Fruit fly (Drosophila melanogaster) whole organism, embryonic: ENCODE data around the gene CG13085.

ENCODE experiments used
- Abd-B ChIP-seq: fragments of 200-800 bp; sonication (Bioruptor generic); optimal IDR thresholded peaks from 2 replicates; lab custom pipeline; 2018; ENCODE audit warnings: missing biosample characterization, mild to moderate bottlenecking, missing genetic modification characterization, moderate library complexity
- Adf1 ChIP-seq: fragments of 200-800 bp; sonication (Bioruptor generic); IDR thresholded peaks from 2 replicates; pipeline ENCODE4 v1.3.6; 2022; ENCODE audit warnings: missing biosample characterization, missing genetic modification characterization
- Aef1 ChIP-seq: fragments of 200-800 bp; sonication (Bioruptor generic); IDR thresholded peaks from 3 replicates; pipeline ENCODE4 v1.3.6; 2022; ENCODE audit warnings: missing biosample characterization, missing genetic modification characterization
- Antp ChIP-seq: fragments of 200-800 bp; sonication (Bioruptor generic); optimal IDR thresholded peaks from 3 replicates; lab custom pipeline; 2016; ENCODE audit warnings: missing biosample characterization, missing genetic modification characterization
- CG12769 ChIP-seq: fragments of 200-800 bp; sonication (Bioruptor generic); optimal IDR thresholded peaks from 2 replicates; lab custom pipeline; 2019; ENCODE audit warnings: missing biosample characterization, mild to moderate bottlenecking, missing genetic modification characterization, moderate library complexity
- CG13287 ChIP-seq: fragments of 200-800 bp; sonication (Bioruptor generic); IDR thresholded peaks from 2 replicates; pipeline ENCODE4 v1.3.6; 2022; ENCODE audit warnings: missing biosample characterization, missing genetic modification characterization; ENCODE audit not compliant: partially characterized antibody
- CG13624 ChIP-seq: fragments of 200-800 bp; sonication (Bioruptor generic); optimal IDR thresholded peaks from 2 replicates; lab custom pipeline; 2016; ENCODE audit warnings: missing biosample characterization, missing genetic modification characterization
- CG13894 ChIP-seq: fragments of 200-800 bp; sonication (Bioruptor generic); optimal IDR thresholded peaks from 3 replicates; lab custom pipeline; 2018; ENCODE audit warnings: missing biosample characterization, mild to moderate bottlenecking, missing genetic modification characterization, moderate library complexity
- CG2875 ChIP-seq: fragments of 200-800 bp; sonication (Bioruptor generic); optimal IDR thresholded peaks from 2 replicates; lab custom pipeline; 2017; ENCODE audit warnings: missing biosample characterization, mild to moderate bottlenecking, missing genetic modification characterization, missing genetic modification reagents
- CG3065 ChIP-seq: fragments of 200-800 bp; sonication (Bioruptor generic); optimal IDR thresholded peaks from 2 replicates; lab custom pipeline; 2016; ENCODE audit warnings: missing biosample characterization, missing genetic modification characterization
- CG43689 ChIP-seq: fragments of 200-800 bp; sonication (Bioruptor generic); IDR thresholded peaks from 2 replicates; pipeline ENCODE4 v1.3.6; 2022; ENCODE audit warnings: missing biosample characterization, missing genetic modification characterization
- CG4730 ChIP-seq: fragments of 200-800 bp; sonication (Bioruptor generic); IDR thresholded peaks from 2 replicates; pipeline ENCODE4 v1.3.6; 2022; ENCODE audit warnings: missing biosample characterization, missing genetic modification characterization
- CG8089 ChIP-seq: fragments of 200-800 bp; sonication (Bioruptor generic); optimal IDR thresholded peaks from 3 replicates; lab custom pipeline; 2016; ENCODE audit warnings: missing biosample characterization, missing genetic modification characterization
- CG9609 ChIP-seq: fragments of 200-800 bp; sonication (Bioruptor generic); optimal IDR thresholded peaks from 3 replicates; lab custom pipeline; 2016; ENCODE audit warnings: missing biosample characterization, missing genetic modification characterization
- CG9817 ChIP-seq: fragments of 200-800 bp; sonication (Bioruptor generic); optimal IDR thresholded peaks from 2 replicates; lab custom pipeline; 2018; ENCODE audit warnings: missing biosample characterization, mild to moderate bottlenecking, missing genetic modification characterization, moderate library complexity
- D19A ChIP-seq: fragments of 200-800 bp; optimal IDR thresholded peaks from 3 replicates; lab custom pipeline; 2019; ENCODE audit warnings: missing biosample characterization, mild to moderate bottlenecking, missing genetic modification characterization, moderate library complexity
- Dp ChIP-seq: fragments of 200-800 bp; sonication (Bioruptor generic); optimal IDR thresholded peaks from 2 replicates; lab custom pipeline; 2018; ENCODE audit warnings: missing biosample characterization, mild to moderate bottlenecking, missing genetic modification characterization, moderate library complexity
- ERR ChIP-seq: fragments of 200-800 bp; sonication (Bioruptor generic); optimal IDR thresholded peaks from 2 replicates; lab custom pipeline; 2016; ENCODE audit warnings: missing biosample characterization, missing genetic modification characterization
- Gug ChIP-seq: fragments of 200-800 bp; sonication (Bioruptor generic); IDR thresholded peaks from 4 replicates; pipeline ENCODE4 v1.3.6; 2022; ENCODE audit warnings: missing biosample characterization, missing genetic modification characterization
- HmgZ ChIP-seq: fragments of 200-800 bp; sonication (Bioruptor generic); optimal IDR thresholded peaks from 2 replicates; lab custom pipeline; 2018; ENCODE audit warnings: missing biosample characterization, mild to moderate bottlenecking, missing genetic modification characterization
- Lhr ChIP-seq: fragments of 200-800 bp; sonication (Bioruptor generic); optimal IDR thresholded peaks from 3 replicates; lab custom pipeline; 2017; ENCODE audit warnings: mild to moderate bottlenecking, missing biosample characterization, missing genetic modification reagents, missing genetic modification characterization
- MBD-R2 ChIP-seq: fragments of 200-800 bp; sonication (Bioruptor generic); IDR thresholded peaks from 2 replicates; pipeline ENCODE4 v1.3.6; 2022; ENCODE audit warnings: missing biosample characterization, missing genetic modification characterization
- Myb ChIP-seq: fragments of 200-800 bp; sonication (Bioruptor generic); optimal IDR thresholded peaks from 2 replicates; lab custom pipeline; 2016; ENCODE audit warnings: missing biosample characterization, missing genetic modification characterization
- Optix ChIP-seq: fragments of 200-800 bp; sonication (Bioruptor generic); IDR thresholded peaks from 3 replicates; pipeline ENCODE4 v1.3.6; 2022; ENCODE audit warnings: missing biosample characterization, missing genetic modification characterization
- Sin3A ChIP-seq: fragments of >200 bp; optimal IDR thresholded peaks from 2 replicates; lab custom pipeline; 2018
- Sox100B ChIP-seq: fragments of 200-800 bp; sonication (Bioruptor generic); optimal IDR thresholded peaks from 3 replicates; lab custom pipeline; 2018; ENCODE audit warnings: missing biosample characterization, mild to moderate bottlenecking, missing genetic modification characterization
- Tbp ChIP-seq: fragments of >200 bp; optimal IDR thresholded peaks from 2 replicates; lab custom pipeline; 2018; ENCODE audit warnings: missing biosample characterization, missing genetic modification characterization
- az2 ChIP-seq: fragments of 200-800 bp; sonication (Bioruptor generic); optimal IDR thresholded peaks from 3 replicates; lab custom pipeline; 2016; ENCODE audit warnings: missing biosample characterization, missing genetic modification characterization
- bab2 ChIP-seq: fragments of 200-800 bp; sonication (Bioruptor generic); optimal IDR thresholded peaks from 2 replicates; lab custom pipeline; 2016; ENCODE audit warnings: missing biosample characterization, missing genetic modification characterization
- cad ChIP-seq: fragments of >200 bp; optimal IDR thresholded peaks from 2 replicates; lab custom pipeline; 2017; ENCODE audit warnings: missing biosample characterization, missing genetic modification characterization
- cas ChIP-seq: fragments of 200-800 bp; sonication (Bioruptor generic); IDR thresholded peaks from 2 replicates; pipeline ENCODE4 v1.3.6; 2022; ENCODE audit warnings: missing biosample characterization, missing genetic modification characterization
- dysf ChIP-seq: fragments of 200-800 bp; sonication (Bioruptor generic); IDR thresholded peaks from 3 replicates; pipeline ENCODE4 v1.3.6; 2022; ENCODE audit warnings: missing biosample characterization, missing genetic modification characterization
- fd3F ChIP-seq: fragments of 200-800 bp; sonication (Bioruptor generic); optimal IDR thresholded peaks from 2 replicates; lab custom pipeline; 2018; ENCODE audit warnings: missing biosample characterization, mild to moderate bottlenecking, missing genetic modification characterization, moderate library complexity
- ftz-f1 ChIP-seq: fragments of 200-800 bp; sonication (Bioruptor generic); optimal IDR thresholded peaks from 2 replicates; lab custom pipeline; 2016; ENCODE audit warnings: missing biosample characterization, missing genetic modification characterization
- grn ChIP-seq: fragments of 200-800 bp; sonication (Bioruptor generic); optimal IDR thresholded peaks from 3 replicates; lab custom pipeline; 2017; ENCODE audit warnings: missing biosample characterization, missing genetic modification characterization
- gsb-n ChIP-seq: fragments of 200-800 bp; sonication (Bioruptor generic); optimal IDR thresholded peaks from 3 replicates; lab custom pipeline; 2018; ENCODE audit warnings: missing biosample characterization, mild to moderate bottlenecking, missing genetic modification characterization
- insv ChIP-seq, 2 experiments: fragments of 200-800 bp; sonication (Bioruptor generic); optimal IDR thresholded peaks; 3 replicates each; lab custom pipeline; 2016 to 2018; ENCODE audit warnings: missing biosample characterization in 2 of 2, missing genetic modification characterization in 2 of 2
- kay ChIP-seq: fragments of 200-800 bp; sonication (Bioruptor generic); optimal IDR thresholded peaks from 2 replicates; lab custom pipeline; 2016; ENCODE audit warnings: missing biosample characterization, missing genetic modification characterization
- lbe ChIP-seq: fragments of 200-800 bp; sonication (Bioruptor generic); optimal IDR thresholded peaks from 2 replicates; lab custom pipeline; 2016; ENCODE audit warnings: missing biosample characterization, mild to moderate bottlenecking, missing genetic modification characterization
- lmd ChIP-seq: fragments of 200-800 bp; sonication (Bioruptor generic); IDR thresholded peaks from 2 replicates; pipeline ENCODE4 v1.3.6; 2022; ENCODE audit warnings: missing biosample characterization, missing genetic modification characterization
- lola ChIP-seq, 3 experiments: fragments of >200 bp in 2 of 3; fragments of 200-800 bp in 1 of 3; sonication (Bioruptor generic) in 1 of 3; optimal IDR thresholded peaks; 2 replicates each; lab custom pipeline; 2017 to 2019; ENCODE audit warnings: missing biosample characterization in 3 of 3, missing genetic modification characterization in 3 of 3, mild to moderate bottlenecking in 1 of 3, moderate library complexity in 1 of 3
- lov ChIP-seq, 2 experiments: fragments of 200-800 bp in 1 of 2; fragments of >200 bp in 1 of 2; sonication (Bioruptor generic) in 1 of 2; IDR thresholded peaks in 1 of 2; optimal IDR thresholded peaks in 1 of 2; 2 replicates in 1 of 2; 3 replicates in 1 of 2; pipeline versions ENCODE4 v1.3.6 to Lab custom; 2017 to 2022; ENCODE audit warnings: missing biosample characterization in 1 of 2, missing genetic modification characterization in 1 of 2
- oc ChIP-seq: fragments of 200-800 bp; sonication (Bioruptor generic); optimal IDR thresholded peaks from 2 replicates; lab custom pipeline; 2018; ENCODE audit warnings: missing biosample characterization, mild to moderate bottlenecking, missing genetic modification characterization, moderate library complexity
- run ChIP-seq: fragments of 200-800 bp; sonication (Bioruptor generic); optimal IDR thresholded peaks from 3 replicates; lab custom pipeline; 2018; ENCODE audit warnings: missing biosample characterization, mild to moderate bottlenecking, missing genetic modification characterization
- sna ChIP-seq: fragments of 200-800 bp; sonication (Bioruptor generic); IDR thresholded peaks from 2 replicates; pipeline ENCODE4 v1.3.6; 2022; ENCODE audit warnings: missing biosample characterization, missing genetic modification characterization; ENCODE audit not compliant: partially characterized antibody
- sqz ChIP-seq: fragments of 200-800 bp; sonication (Bioruptor generic); optimal IDR thresholded peaks from 3 replicates; lab custom pipeline; 2018; ENCODE audit warnings: missing biosample characterization, mild to moderate bottlenecking, missing genetic modification characterization
- sr ChIP-seq: fragments of 200-800 bp; sonication (Bioruptor generic); IDR thresholded peaks from 3 replicates; pipeline ENCODE4 v1.3.6; 2022; ENCODE audit warnings: missing biosample characterization, missing genetic modification characterization
- ssp ChIP-seq: fragments of 200-800 bp; sonication (Bioruptor generic); IDR thresholded peaks from 2 replicates; pipeline ENCODE4 v1.3.6; 2022; ENCODE audit warnings: missing biosample characterization, missing genetic modification characterization
- tin ChIP-seq: fragments of 200-800 bp; sonication (Bioruptor generic); optimal IDR thresholded peaks from 3 replicates; lab custom pipeline; 2016; ENCODE audit warnings: missing biosample characterization, missing genetic modification characterization
- zf30C ChIP-seq: fragments of 200-800 bp; sonication (Bioruptor generic); optimal IDR thresholded peaks from 3 replicates; lab custom pipeline; 2018; ENCODE audit warnings: missing biosample characterization, mild to moderate bottlenecking, missing genetic modification characterization

CG13085 gene

dm6 chr2L:19426330-19426781, 2.5 kb downstream of the CG13085 start, which contains the start of gene Pax (continued):
- TF ChIP-seq MBD-R2 (peak; percentile 72), oc (tag; lab: Kevin White, UChicago) (no peak), CG2875 (GFP tag; lab: Kevin White, UChicago) (no peak)

dm6 chr2L:19429731-19430130, 5.9 kb downstream of the CG13085 start:
- TF ChIP-seq CG3065 (GFP tag; lab: Kevin White, UChicago) (no peak), Dp (GFP tag; lab: Kevin White, UChicago) (no peak), run (no peak), zf30C (no peak), ftz-f1 (no peak), ssp (GFP tag; lab: Robert Waterston, UW) (no peak), sr (GFP tag; lab: Robert Waterston, UW) (no peak), Abd-B (GFP tag; lab: Kevin White, UChicago) (no peak), lola (GFP tag; optimal IDR thresholded peaks at IDR 0.05; lab: Kevin White, UChicago) (no peak), bab2 (no peak), lov (optimal IDR thresholded peaks at IDR 0.05; lab: Kevin White, UChicago) (no peak), lov (GFP tag; IDR thresholded peaks at IDR 0.05; lab: Robert Waterston, UW) (no peak), CG4730 (GFP tag; lab: Robert Waterston, UW) (no peak), CG9609 (no peak), dysf (0 out of 3 replicates have a peak, but pooled peaks have one; percentile 19), Optix (0 out of 3 replicates have a peak, but pooled peaks have one; percentile 16), grn (peak; percentile 93), D19A (tag; lab: Kevin White, UChicago) (no peak)

dm6 chr2L:19430343-19430742, 6.5 kb downstream of the CG13085 start, which contains the start of gene RtcB:
Gene RtcB, plus strand, starts transcription at chr2L:19430643.
- TF ChIP-seq insv (GFP tag; optimal IDR thresholded peaks at IDR 0.05; lab: Kevin White, UChicago) (peak in 1 of 2 experiments; percentile 55), sqz (GFP tag; lab: Kevin White, UChicago) (no peak), Adf1 (GFP tag; lab: Robert Waterston, UW) (no peak), cas (GFP tag; lab: Robert Waterston, UW) (no peak), lbe (GFP tag; lab: Kevin White, UChicago) (peak; percentile 12), Aef1 (GFP tag; lab: Robert Waterston, UW) (no peak), Lhr (GFP tag; lab: Kevin White, UChicago) (peak; percentile 69), CG12769 (tag; lab: Kevin White, UChicago) (peak; percentile 21), ERR (GFP tag; lab: Kevin White, UChicago) (no peak), Sox100B (GFP tag; lab: Kevin White, UChicago) (no peak), Myb (GFP tag; lab: Kevin White, UChicago) (peak; percentile 99), Tbp (GFP tag; lab: Kevin White, UChicago) (no peak), tin (GFP tag; lab: Kevin White, UChicago) (no peak), CG13894 (no peak), HmgZ (tag; lab: Kevin White, UChicago) (peak; percentile 61), CG13624 (GFP tag; lab: Kevin White, UChicago) (no peak), CG43689 (GFP tag; lab: Robert Waterston, UW) (no peak), Gug (GFP tag; lab: Robert Waterston, UW) (no peak), sna (GFP tag; lab: Robert Waterston, UW) (peak; percentile 98), D19A (tag; lab: Kevin White, UChicago) (no peak), dysf (no peak), lmd (GFP tag; lab: Robert Waterston, UW) (no peak), CG9817 (tag; lab: Kevin White, UChicago) (no peak), kay (no peak), Antp (no peak), az2 (no peak), fd3F (GFP tag; lab: Kevin White, UChicago) (no peak), Sin3A (lab: Kevin White, UChicago) (peak; percentile 74), cad (GFP tag; lab: Kevin White, UChicago) (no peak), CG13287 (peak; percentile 97), gsb-n (tag; lab: Kevin White, UChicago) (no peak), CG8089 (GFP tag; lab: Kevin White, UChicago) (no peak)
